Worm (Caenorhabditis elegans) whole organism, young adult: ENCODE measurements around the gene M117.3.

Source experiments
- attf-6 ChIP-seq: fragments of 200-800 bp; sonication (Bioruptor generic); IDR thresholded peaks from 2 replicates; pipeline ENCODE4 v1.3.6; 2022; ENCODE audit warnings: missing genetic modification reagents, missing genetic modification characterization, missing compliant biosample characterization
- ceh-79 ChIP-seq: sonication (generic microtip); optimal IDR thresholded peaks from 2 replicates; lab custom pipeline; 2017; ENCODE audit warnings: mild to moderate bottlenecking, missing genetic modification characterization, missing compliant biosample characterization
- egrh-3 ChIP-seq: fragments of 200-800 bp; sonication (Bioruptor generic); IDR thresholded peaks from 2 replicates; pipeline ENCODE4 v1.3.6; 2022; ENCODE audit warnings: missing genetic modification reagents, missing genetic modification characterization, missing compliant biosample characterization
- him-1 ChIP-seq: sonication (generic microtip); optimal IDR thresholded peaks from 2 replicates; lab custom pipeline; 2016; ENCODE audit warnings: missing genotype, missing genetic modification reagents, missing genetic modification characterization, missing compliant biosample characterization
- lin-35 ChIP-seq, 3 experiments: fragments of 150-350 bp in 2 of 3; sonication (generic microtip) in 1 of 3; optimal IDR thresholded peaks; 2 replicates each; lab custom pipeline; 2014 to 2018; ENCODE audit warnings: missing biosample characterization in 3 of 3, missing genetic modification characterization in 3 of 3, missing genetic modification reagents in 3 of 3
- madf-6 ChIP-seq: fragments of 200-800 bp; sonication (Bioruptor generic); IDR thresholded peaks from 2 replicates; pipeline ENCODE4 v1.3.6; 2022; ENCODE audit warnings: missing genetic modification reagents, missing genetic modification characterization, missing compliant biosample characterization
- snpc-4 ChIP-seq, 5 experiments: fragments of 150-350 bp in 1 of 5; sonication (generic microtip) in 4 of 5; optimal IDR thresholded peaks; 2 replicates each; lab custom pipeline; 2014 to 2018; ENCODE audit warnings: missing genetic modification characterization in 5 of 5, missing biosample characterization in 3 of 5, antibody characterized with exemption in 2 of 5, mild to moderate bottlenecking in 2 of 5, missing compliant biosample characterization in 2 of 5, missing genotype in 2 of 5, moderate library complexity in 2 of 5, missing genetic modification reagents in 1 of 5
- sptf-2 ChIP-seq: fragments of 200-800 bp; sonication (Bioruptor generic); optimal IDR thresholded peaks from 2 replicates; lab custom pipeline; 2018; ENCODE audit warnings: mild to moderate bottlenecking, missing genetic modification characterization, missing compliant biosample characterization
- unc-62 ChIP-seq: fragments of 150-350 bp; optimal IDR thresholded peaks from 2 replicates; lab custom pipeline; 2014; ENCODE audit warnings: missing biosample characterization, missing genetic modification reagents, missing genetic modification characterization
- ztf-26 ChIP-seq: sonication (generic microtip); optimal IDR thresholded peaks from 2 replicates; lab custom pipeline; 2017; ENCODE audit warnings: missing genetic modification characterization, missing compliant biosample characterization

- TF ChIP-seq him-1 (tag; lab: Kevin White, UChicago) (no peak), attf-6 (GFP tag; lab: Robert Waterston, UW) (no peak), snpc-4 (GFP tag; optimal IDR thresholded peaks at IDR 0.05; lab: Kevin White, UChicago) (no peak), snpc-4 (tag; optimal IDR thresholded peaks at IDR 0.05; lab: Kevin White, UChicago) (no peak), sptf-2 (GFP tag; lab: Kevin White, UChicago) (no peak), ceh-79 (tag; lab: Kevin White, UChicago) (no peak), lin-35 (GFP tag; optimal IDR thresholded peaks at IDR 0.05; lab: Kevin White, UChicago) (no peak), egrh-3 (GFP tag; lab: Robert Waterston, UW) (no peak), madf-6 (no peak), ztf-26 (tag; lab: Kevin White, UChicago) (no peak), unc-62 (no peak)
Measured at ce11 chrIV:11842121-11842520, 20.1 kb downstream of the M117.3 start, which contains the start of gene F38H4.3.
